Worm (Caenorhabditis elegans): ENCODE data around the gene Y37E11AL.2.
A peak's percentile ranks its signal among the peaks of the same experiment; 100 is the strongest.

Y37E11AL.2 gene

ce11 chrIV:3698201-3698600 lies at the start of gene Y37E11AL.2:
Y37E11AL.2 (plus strand) TSS chrIV:3698501.
- TF ChIP-seq pqm-1 (tag; optimal IDR thresholded peaks at IDR 0.05) = no peak
- TF ChIP-seq blmp-1 (tag; optimal IDR thresholded peaks at IDR 0.05) = no peak

- TF ChIP-seq unc-86 (tag; optimal IDR thresholded peaks at IDR 0.05) = no peak
- TF ChIP-seq lin-15B (tag; optimal IDR thresholded peaks at IDR 0.05) = no peak
- TF ChIP-seq mep-1 (tag; optimal IDR thresholded peaks at IDR 0.05) = no peak
- TF ChIP-seq ztf-4 (tag; optimal IDR thresholded peaks at IDR 0.05) = no peak
- TF ChIP-seq dsc-1 (tag; optimal IDR thresholded peaks at IDR 0.05) = no peak
- no peak for TF ChIP-seq rnt-1 (tag; optimal IDR thresholded peaks at IDR 0.05)
- no peak for TF ChIP-seq pax-3 (tag; optimal IDR thresholded peaks at IDR 0.05)
- peak; percentile 55 for TF ChIP-seq blmp-1 (tag; optimal IDR thresholded peaks at IDR 0.05)
- TF ChIP-seq ceh-90 (tag; optimal IDR thresholded peaks at IDR 0.05) = no peak
- no peak for TF ChIP-seq alr-1 (tag; optimal IDR thresholded peaks at IDR 0.05; ENCODE audit: borderline replicate concordance)
- no peak for TF ChIP-seq sptf-1 (tag; optimal IDR thresholded peaks at IDR 0.05)
- TF ChIP-seq lsy-2 (tag; optimal IDR thresholded peaks at IDR 0.05) = peak; percentile 17 to 50
- TF ChIP-seq Y116A8C.19 (tag; optimal IDR thresholded peaks at IDR 0.05; ENCODE audit: borderline replicate concordance) = no peak
- peak; percentile 63 for TF ChIP-seq snu-23 (GFP tag; optimal IDR thresholded peaks at IDR 0.05)
- no peak for TF ChIP-seq zip-4 (GFP tag; optimal IDR thresholded peaks at IDR 0.05)
- TF ChIP-seq unc-130 (tag; optimal IDR thresholded peaks at IDR 0.05) = peak; percentile 45
- no peak for TF ChIP-seq nhr-76 (tag; optimal IDR thresholded peaks at IDR 0.05)
- no peak for TF ChIP-seq egl-27 (tag; optimal IDR thresholded peaks at IDR 0.05)
- TF ChIP-seq fkh-8 (tag; optimal IDR thresholded peaks at IDR 0.05) = no peak
- TF ChIP-seq zag-1 (tag; optimal IDR thresholded peaks at IDR 0.05) = no peak
- TF ChIP-seq nhr-84 (tag; optimal IDR thresholded peaks at IDR 0.05) = no peak
- peak; percentile 45 for TF ChIP-seq nhr-19 (GFP tag; conservative IDR thresholded peaks at IDR 0.05)
- TF ChIP-seq unc-98 (GFP tag; IDR thresholded peaks at IDR 0.05) = no peak
- TF ChIP-seq elt-2 (tag; optimal IDR thresholded peaks at IDR 0.05) = no peak
- peak; percentile 6 for TF ChIP-seq sup-37 (GFP tag; optimal IDR thresholded peaks at IDR 0.05)
- no peak for TF ChIP-seq swsn-7 (tag; optimal IDR thresholded peaks at IDR 0.05)
- no peak for TF ChIP-seq lin-39 (tag; optimal IDR thresholded peaks at IDR 0.05)
- peak; percentile 59 for TF ChIP-seq nhr-20 (tag; optimal IDR thresholded peaks at IDR 0.05)
- no peak for TF ChIP-seq ets-5 (GFP tag; IDR thresholded peaks at IDR 0.05)
- peak; percentile 73 for TF ChIP-seq nhr-71 (tag; optimal IDR thresholded peaks at IDR 0.05)
- TF ChIP-seq C34B4.2 (tag; optimal IDR thresholded peaks at IDR 0.05) = no peak
- no peak for TF ChIP-seq nhr-28 (tag; optimal IDR thresholded peaks at IDR 0.05)
- no peak for TF ChIP-seq C04F5.9 (tag; optimal IDR thresholded peaks at IDR 0.05)
- peak; percentile 74 for TF ChIP-seq nhr-90 (tag; optimal IDR thresholded peaks at IDR 0.05; ENCODE audit: poor library complexity)
- TF ChIP-seq skn-1 (tag; optimal IDR thresholded peaks at IDR 0.05) = no peak
- TF ChIP-seq nhr-85 (tag) = peak; percentile 90
- no peak for TF ChIP-seq ztf-11 (tag; optimal IDR thresholded peaks at IDR 0.05)
- peak; percentile 9 to 50 (median 27) for TF ChIP-seq dpl-1 (GFP tag; optimal IDR thresholded peaks at IDR 0.05)
- no peak for TF ChIP-seq vab-15 (tag; optimal IDR thresholded peaks at IDR 0.05)
- TF ChIP-seq efl-1 (optimal IDR thresholded peaks at IDR 0.05) = peak in 1 of 2 experiments; percentile 0
- TF ChIP-seq efl-1 (GFP tag; optimal IDR thresholded peaks at IDR 0.05 in 1 of 2) = no peak
- TF ChIP-seq nhr-12 (tag; optimal IDR thresholded peaks at IDR 0.05) = no peak
- no peak for TF ChIP-seq fos-1 (tag; optimal IDR thresholded peaks at IDR 0.05)
- TF ChIP-seq pag-3 (tag; optimal IDR thresholded peaks at IDR 0.05; ENCODE audit: borderline replicate concordance, insufficient read depth) = no peak
- no peak for TF ChIP-seq efl-3 (GFP tag; optimal IDR thresholded peaks at IDR 0.05)
- TF ChIP-seq mab-9 (GFP tag; IDR thresholded peaks at IDR 0.05) = no peak
- no peak for TF ChIP-seq mef-2 (tag; optimal IDR thresholded peaks at IDR 0.05)
- no peak for TF ChIP-seq ama-1 (optimal IDR thresholded peaks at IDR 0.05)
- TF ChIP-seq irx-1 (tag; optimal IDR thresholded peaks at IDR 0.05) = no peak
- TF ChIP-seq hlh-17 (GFP tag; optimal IDR thresholded peaks at IDR 0.05; ENCODE audit: borderline replicate concordance) = no peak
Measured at ce11 chrIV:3648634-3649240, 49.6 kb upstream of the Y37E11AL.2 start, which contains the start of gene CC8.2. CC8.2 (minus strand) TSS chrIV:3648684.
